Worm (Caenorhabditis elegans) whole organism, late embryonic: Measurements from ENCODE around the gene F18A1.1.

Source experiments
- C08G9.2 ChIP-seq: sonication (generic microtip); optimal IDR thresholded peaks from 2 replicates; lab custom pipeline; 2016; ENCODE audit warnings: mild to moderate bottlenecking, missing genetic modification characterization, moderate library complexity, missing compliant biosample characterization
- ceh-9 ChIP-seq: sonication (generic microtip); optimal IDR thresholded peaks from 2 replicates; lab custom pipeline; 2016; ENCODE audit warnings: mild to moderate bottlenecking, missing genetic modification characterization, inconsistent platforms, missing compliant biosample characterization

DNA sequence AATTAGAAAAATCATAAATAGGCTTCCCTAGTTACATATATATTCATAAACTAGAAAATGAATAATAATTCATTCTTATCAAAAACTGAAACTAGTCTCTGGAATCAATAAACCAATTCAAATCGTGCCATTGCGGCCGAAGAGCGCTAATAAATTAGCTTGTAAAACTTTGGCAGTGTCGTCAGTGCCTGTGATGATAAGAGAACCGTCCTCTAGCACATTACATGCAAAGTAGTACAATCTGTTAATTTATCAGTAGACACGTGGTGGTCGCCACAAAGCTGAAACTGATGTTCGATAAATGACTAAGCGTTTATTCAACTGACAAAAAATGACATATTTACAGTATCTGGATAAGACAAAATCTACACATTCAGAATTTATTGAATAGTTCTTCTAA lies 10.9 kb downstream of the F18A1.1 start:
- TF ChIP-seq C08G9.2 (no peak), ceh-9 (no peak)
